Fruit fly (Drosophila melanogaster) S2 (cell line): ENCODE measurements around the gene fz2.

ENCODE experiments used
- CG8478 ChIP-seq: fragments of >200 bp; optimal IDR thresholded peaks from 2 replicates; lab custom pipeline; 2018
- CTCF ChIP-seq, 2 experiments: fragments of >200 bp; optimal IDR thresholded peaks; 2 replicates each; lab custom pipeline; 2018

The fz2 gene

DNA sequence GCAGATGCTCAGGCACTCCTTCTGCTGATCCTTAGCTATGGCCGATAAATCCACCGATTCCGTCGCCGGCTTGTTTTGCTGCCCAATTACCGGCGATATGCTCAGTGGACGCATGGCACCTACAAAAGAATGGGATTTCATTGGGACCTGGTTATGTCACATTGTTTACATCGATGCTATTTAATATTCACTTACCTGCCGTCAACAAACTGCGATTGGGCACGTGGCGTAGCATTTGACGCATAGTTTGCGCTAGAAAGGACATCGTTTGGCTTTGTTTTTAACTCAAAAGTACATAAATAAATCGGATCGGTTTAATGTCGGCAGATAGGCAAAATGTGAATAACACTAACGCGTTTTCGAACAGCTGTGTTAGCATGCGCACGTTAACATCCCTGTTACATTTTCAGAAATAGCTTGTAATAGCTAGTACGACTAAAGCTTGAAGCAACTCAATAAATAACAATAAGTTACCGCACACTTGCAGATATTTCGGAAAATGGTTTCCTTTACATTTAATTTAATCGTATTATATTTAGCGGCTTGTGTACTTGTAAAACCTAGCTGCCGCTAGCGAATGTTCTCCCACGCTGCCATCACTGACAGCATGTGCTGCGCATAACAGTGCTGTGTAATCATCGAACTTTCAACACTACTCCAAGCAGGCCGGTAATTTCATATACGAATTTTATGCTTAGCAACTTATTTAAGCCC is 19.7 kb upstream of the fz2 start, which contains the start of the genes mRpL21 and rept:
mRpL21 (minus strand) TSS at position 347 of the 714 bp plus-strand sequence.
rept (plus strand) TSS at position 626 of the 714 bp plus-strand sequence.
- TF ChIP-seq CTCF (optimal IDR thresholded peaks at IDR 0.05; lab: Kevin White, UChicago) (peak in 1 of 2 experiments; percentile 25), CG8478 (lab: Kevin White, UChicago) (no peak)

DNA sequence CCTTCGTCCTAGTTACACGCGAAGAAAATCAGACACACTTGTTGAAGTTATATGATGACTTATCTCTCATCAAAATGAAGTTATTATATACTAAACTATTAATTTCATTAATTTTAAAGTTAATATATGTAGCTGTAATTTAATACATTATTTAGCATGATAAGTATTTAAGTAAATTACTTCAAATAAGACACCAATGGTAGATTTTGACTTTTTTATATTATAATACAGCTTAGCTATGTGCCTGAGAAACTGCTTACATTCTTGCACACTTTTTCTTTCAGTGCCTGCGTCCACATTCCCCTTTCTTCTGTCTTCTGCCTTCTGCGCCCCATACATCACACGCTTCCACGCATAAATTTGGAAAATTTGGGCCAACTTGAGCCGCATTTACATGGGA is 16.5 kb upstream of the fz2 start:
- no peak for TF ChIP-seq CTCF (optimal IDR thresholded peaks at IDR 0.05; lab: Kevin White, UChicago)
- no peak for TF ChIP-seq CG8478 (lab: Kevin White, UChicago)

DNA sequence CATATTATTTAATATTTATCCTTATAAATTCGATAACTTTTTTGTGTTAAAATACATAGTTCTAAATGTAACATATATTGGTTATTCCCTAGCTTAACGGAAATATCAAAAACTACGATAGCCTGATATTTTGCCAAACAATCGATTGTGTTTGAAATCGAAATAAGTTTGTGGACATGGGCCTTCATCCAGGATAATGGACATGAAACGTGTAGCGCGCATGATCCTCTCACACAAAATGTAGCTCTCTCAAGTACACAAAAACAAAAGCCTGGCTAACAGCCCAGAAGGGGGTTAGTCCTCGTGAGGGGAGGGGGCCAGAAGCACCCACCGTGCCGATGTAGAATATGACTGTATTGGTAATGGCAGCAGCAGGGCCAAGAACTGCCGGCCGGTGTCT is 2.6 kb upstream of the fz2 start:
- TF ChIP-seq CTCF (optimal IDR thresholded peaks at IDR 0.05; lab: Kevin White, UChicago) (no peak), CG8478 (lab: Kevin White, UChicago) (no peak)

DNA sequence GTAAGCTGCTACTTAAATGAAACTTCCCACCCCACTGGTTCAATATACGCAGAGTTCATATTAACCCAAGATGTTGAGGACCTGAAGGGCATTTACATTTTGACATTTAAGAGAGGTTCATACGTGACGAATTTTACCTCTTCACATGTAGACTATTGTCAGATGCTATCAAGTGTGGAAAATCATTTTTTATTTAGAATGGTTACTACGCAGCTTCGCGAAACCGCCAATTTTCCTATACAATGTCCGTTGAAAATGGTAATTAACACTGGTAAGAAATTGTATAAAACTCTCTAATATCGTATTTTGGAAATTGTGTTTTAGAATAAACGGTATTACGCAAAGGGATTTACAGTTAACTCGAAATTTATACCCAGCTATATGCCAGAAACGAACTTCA is 1.4 kb upstream of the fz2 start:
- TF ChIP-seq CG8478 (lab: Kevin White, UChicago) (no peak), CTCF (optimal IDR thresholded peaks at IDR 0.05; lab: Kevin White, UChicago) (no peak)

DNA sequence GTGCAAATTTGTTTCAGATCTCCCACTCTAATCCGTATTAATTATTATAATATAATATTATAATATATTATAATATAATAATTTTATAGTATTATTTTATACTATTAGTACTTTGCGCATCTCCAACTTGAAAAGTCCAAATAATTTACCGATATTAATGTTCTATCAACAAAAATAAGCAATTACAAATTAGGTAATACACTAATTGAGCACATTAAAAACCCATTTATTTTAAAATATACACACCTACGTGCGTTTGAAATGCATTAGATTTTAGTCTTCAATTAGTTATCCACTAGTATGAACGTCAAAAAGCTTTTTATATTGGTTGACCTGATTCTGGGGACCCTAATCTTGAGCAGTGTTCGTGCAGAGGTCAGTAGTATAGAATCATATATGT is 887 bp upstream of the fz2 start, which contains the start of gene CG33647:
CG33647 (plus strand) TSS at position 301 of the 400 bp plus-strand sequence.
- TF ChIP-seq CTCF (optimal IDR thresholded peaks at IDR 0.05; lab: Kevin White, UChicago), result no peak
- TF ChIP-seq CG8478 (lab: Kevin White, UChicago), result no peak

DNA sequence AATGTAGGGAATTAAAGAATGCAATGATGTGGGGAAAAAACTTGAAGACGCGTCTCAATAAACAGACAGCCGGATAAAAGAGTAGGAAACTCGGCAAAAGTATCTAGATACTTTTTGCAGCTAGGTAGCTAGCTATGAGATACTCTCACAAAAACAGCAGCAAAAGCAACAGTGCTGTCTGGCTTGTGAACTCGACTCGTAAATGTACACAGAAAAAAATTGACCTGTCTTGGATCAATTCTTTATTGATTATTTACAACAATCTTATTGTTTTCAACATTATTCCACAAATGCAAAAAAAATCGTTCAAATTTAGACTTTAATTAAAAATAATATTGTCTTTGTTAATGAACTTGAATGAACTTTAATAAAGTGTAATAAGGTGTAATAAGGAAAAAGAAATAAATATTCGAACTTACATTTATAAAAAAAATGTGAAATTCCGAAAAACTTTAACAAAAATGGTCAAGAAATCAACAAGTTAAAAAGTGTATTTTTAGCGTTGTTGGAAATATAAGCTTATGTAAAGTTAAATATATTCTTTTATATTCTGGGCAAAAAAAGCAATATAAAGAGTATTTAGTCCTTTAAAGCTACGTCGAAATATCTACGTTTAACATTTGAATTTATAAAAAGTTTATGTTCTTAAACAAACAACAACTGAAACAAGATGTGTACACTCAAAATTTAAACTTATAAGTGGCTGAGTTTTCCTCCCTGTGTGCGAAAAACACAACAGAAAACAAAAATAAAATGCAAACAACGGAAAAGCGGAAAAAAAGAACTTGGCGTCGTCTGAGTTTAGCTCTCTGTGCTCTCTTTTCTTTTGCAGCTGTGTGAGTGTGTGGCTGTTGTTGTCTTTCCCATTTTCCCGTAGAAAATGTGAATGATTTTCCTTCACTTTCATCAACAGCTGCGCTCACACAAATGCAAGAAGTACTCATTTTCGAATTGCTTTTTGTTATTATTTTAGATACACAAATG is 1.1 kb downstream of the fz2 start:
- TF ChIP-seq CG8478 (lab: Kevin White, UChicago), result no peak
- no peak for TF ChIP-seq CTCF (optimal IDR thresholded peaks at IDR 0.05; lab: Kevin White, UChicago)

DNA sequence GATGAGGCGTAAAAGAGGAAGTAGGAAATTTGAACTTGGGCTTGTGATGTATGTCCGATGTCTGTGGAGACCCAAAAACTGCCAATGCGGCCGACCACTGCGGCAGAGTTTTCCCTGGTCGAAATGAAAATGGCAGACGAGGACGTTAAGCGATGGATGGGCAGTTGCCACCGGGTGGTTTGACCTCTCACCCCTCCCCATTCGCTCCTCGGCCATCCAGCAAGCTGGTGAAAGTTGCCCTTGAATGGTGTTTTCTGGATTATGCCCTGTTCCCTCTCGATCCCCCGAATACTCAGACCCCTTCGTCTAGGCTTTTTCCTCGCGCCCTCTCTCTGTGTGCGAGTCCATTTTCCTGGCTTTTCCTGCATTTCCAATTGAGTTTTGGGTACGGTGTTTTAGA is 3.6 kb downstream of the fz2 start:
- TF ChIP-seq CG8478 (lab: Kevin White, UChicago) (no peak), CTCF (optimal IDR thresholded peaks at IDR 0.05; lab: Kevin White, UChicago) (no peak)

DNA sequence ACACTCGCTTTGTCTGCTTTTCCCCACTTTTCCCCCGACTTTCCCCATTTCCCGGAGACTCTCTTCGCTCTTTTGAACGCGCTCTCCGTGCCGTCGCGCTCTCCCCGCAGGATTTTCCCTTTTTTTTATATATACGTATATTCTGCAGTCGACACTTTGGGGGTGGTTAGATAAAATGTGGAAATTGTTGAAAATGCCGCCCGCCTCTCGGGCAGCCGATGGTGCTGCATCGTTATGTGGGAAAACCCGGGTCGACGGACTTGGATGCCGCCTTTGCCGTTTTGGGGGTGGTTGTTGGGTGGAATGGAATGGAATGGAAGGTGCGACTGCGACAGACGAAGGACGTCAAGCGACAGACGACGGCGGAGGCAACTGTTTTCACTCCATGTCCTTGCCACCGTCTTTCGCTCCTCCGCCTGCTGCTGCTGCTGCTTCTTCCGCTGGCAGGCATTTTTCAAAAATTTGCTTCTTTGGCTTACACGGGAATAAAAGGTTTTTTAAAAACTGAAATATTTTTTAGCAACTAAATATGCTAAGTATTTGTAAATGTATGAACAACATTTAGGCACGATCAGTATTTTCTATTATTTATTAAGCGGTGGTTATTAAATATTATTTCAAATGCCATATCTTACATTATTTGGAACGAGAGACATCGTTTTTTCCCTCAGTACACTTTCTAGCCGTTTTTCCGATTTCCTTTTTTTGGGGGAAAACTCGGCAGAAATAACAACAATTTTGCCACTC is 4.2 kb downstream of the fz2 start:
- TF ChIP-seq CTCF (optimal IDR thresholded peaks at IDR 0.05; lab: Kevin White, UChicago) (no peak), CG8478 (lab: Kevin White, UChicago) (no peak)

DNA sequence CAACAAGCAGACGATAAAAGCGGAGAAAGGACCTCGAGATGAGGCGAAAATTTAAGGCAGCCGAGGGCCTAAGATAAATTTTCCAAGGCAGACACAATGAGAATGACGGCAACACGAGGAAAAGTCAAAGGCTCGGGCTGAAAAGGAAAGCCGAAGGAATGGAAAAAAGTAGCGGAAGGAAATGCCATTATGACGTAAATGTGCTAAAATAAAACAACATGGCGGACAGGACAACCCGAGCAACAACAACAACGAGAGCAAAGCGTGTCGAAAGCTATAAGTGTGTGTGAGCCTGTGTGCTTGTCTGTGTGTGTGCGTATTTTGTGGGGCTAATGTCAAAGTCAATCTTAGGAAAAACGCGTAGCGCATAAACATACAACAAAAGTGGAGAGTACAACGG is 5.7 kb downstream of the fz2 start:
- TF ChIP-seq CTCF (optimal IDR thresholded peaks at IDR 0.05; lab: Kevin White, UChicago) (no peak), CG8478 (lab: Kevin White, UChicago) (no peak)

DNA sequence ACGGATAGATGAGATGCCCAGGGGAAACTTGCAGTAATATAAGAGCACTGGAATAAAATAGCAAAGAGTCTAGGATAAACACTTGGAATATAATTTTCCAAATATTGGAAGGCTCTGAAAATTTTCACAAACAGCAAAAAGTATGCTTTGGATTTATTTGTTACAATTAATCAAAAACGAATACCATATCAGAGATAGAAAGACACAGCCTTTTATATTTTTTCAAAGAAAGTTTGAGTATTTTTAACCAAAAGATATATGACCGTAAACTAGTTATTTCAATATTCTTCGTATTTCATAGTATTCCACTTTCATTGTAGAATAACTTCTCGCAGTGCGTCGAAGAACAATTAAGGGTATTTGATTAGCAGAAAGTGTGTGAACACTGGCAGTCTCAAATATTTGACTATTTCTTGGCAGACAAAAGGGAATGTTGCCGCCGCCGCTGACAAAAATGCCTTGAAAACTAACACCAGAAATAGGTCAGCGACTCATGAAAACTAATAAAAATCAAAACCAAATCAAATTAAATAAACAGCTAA is 6.2 kb downstream of the fz2 start:
- TF ChIP-seq CG8478 (lab: Kevin White, UChicago), result no peak
- no peak for TF ChIP-seq CTCF (optimal IDR thresholded peaks at IDR 0.05; lab: Kevin White, UChicago)

DNA sequence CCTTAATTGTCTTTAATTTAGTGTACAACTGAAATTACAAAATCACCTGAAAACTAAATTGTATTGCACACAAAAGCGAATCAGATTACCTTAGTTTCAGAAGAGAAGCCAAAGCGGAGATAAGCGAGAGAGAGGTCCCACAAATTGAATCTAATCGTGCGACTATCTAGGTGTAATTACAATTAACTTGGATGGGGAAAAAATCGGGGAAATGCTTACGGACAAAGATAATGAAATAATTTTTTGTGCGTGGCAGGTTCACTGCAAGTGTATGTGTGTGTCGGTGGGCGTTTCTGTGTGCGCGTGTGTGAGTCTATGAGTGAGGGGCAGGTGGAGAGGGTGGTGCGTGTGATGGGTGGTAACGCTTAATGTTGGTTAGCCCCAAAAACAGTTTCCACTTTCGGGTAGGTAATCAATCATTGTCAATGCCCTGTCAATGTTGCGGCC is 6.8 kb downstream of the fz2 start:
- TF ChIP-seq CTCF (optimal IDR thresholded peaks at IDR 0.05; lab: Kevin White, UChicago) (no peak), CG8478 (lab: Kevin White, UChicago) (no peak)

DNA sequence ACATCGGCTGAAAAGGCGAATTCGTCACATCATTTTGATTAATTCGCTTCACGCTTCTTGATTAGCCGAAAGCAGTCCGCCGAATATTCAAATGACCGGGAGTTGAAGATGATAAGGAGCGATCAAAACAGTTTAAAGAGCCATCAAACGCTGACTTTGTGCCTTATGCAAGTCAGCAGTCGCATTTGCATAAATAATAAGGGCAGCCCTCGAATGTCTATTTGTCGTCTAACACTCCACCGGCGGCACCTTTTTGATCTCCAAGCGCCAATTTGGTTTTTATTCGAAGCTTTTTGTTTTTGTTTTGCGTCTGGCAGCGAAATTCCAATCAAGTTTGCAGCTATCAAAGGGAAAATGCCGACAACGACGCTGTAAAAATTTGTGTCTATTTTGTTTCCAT is 9.5 kb downstream of the fz2 start:
- no peak for TF ChIP-seq CG8478 (lab: Kevin White, UChicago)
- TF ChIP-seq CTCF (optimal IDR thresholded peaks at IDR 0.05; lab: Kevin White, UChicago), result no peak

DNA sequence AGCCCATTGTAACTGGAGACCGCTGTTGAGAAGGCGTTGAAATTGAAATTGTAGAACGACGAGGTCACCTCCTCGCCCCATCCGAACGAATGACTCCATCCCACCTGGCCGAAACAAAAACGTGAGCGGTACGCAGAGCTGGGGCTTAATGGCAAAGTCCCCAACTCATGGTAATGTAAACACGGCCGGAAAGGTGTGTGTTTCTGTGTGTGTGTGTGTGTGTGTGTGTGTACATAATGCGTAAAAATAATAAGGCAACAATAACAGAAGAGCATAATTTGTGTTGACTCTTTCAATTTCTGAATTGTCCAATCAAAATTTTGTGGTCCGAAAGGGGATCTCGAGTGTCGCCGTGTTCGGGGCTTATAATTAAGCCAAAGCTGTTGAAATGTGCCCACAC is 13.7 kb downstream of the fz2 start:
- TF ChIP-seq CG8478 (lab: Kevin White, UChicago) (no peak), CTCF (optimal IDR thresholded peaks at IDR 0.05; lab: Kevin White, UChicago) (no peak)

DNA sequence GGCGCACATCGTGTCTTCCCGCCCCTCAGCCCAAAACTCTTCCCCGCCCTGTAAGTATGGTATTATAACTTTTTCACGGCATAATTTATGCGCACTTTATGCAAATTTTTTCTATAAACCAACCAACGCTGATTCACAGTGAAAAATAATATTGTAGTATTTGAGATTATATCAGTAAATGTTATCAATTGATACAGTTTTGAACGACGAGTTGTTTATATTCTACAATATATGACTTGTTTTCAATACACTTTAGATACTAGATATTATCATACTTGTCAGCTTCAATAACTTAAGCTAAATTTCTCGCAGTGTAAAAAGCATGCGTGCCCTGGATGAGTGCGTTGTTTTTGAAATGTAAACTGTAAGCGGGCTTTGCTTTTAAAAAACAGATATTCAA is 18.8 kb downstream of the fz2 start:
- TF ChIP-seq CG8478 (lab: Kevin White, UChicago), result no peak
- no peak for TF ChIP-seq CTCF (optimal IDR thresholded peaks at IDR 0.05; lab: Kevin White, UChicago)
